Fruit fly (Drosophila melanogaster) S2 (cell line): ENCODE measurements around the gene CG14693.

Experiments
- CG8478 ChIP-seq: fragments of >200 bp; optimal IDR thresholded peaks from 2 replicates; lab custom pipeline; 2018
- CTCF ChIP-seq, 2 experiments: fragments of >200 bp; optimal IDR thresholded peaks; 2 replicates each; lab custom pipeline; 2018

DNA sequence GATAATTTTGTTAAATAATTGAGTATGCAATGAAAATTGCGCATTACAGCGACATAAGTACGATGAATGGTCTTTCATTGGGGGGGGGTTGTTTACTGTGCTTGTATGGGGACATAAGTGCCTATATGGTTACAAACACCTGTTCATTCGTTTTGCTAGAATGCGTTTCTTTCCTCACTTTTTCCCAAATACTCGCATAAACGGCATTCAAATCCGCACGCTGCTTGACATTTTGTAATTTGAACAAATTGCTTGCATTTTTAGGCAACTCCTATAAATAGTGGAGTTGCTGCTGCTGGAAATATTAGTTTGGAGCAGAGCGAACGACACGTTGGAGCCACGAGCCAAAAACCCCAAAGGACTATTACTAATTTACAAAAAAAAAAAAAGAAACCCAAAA, 35.6 kb downstream of the CG14693 start, which contains the start of gene Desi:
- no peak for TF ChIP-seq CG8478 (lab: Kevin White, UChicago)
- no peak for TF ChIP-seq CTCF (optimal IDR thresholded peaks at IDR 0.05; lab: Kevin White, UChicago)
